Worm (Caenorhabditis elegans): ENCODE data around the gene F44F4.10.

The F44F4.10 gene

DNA sequence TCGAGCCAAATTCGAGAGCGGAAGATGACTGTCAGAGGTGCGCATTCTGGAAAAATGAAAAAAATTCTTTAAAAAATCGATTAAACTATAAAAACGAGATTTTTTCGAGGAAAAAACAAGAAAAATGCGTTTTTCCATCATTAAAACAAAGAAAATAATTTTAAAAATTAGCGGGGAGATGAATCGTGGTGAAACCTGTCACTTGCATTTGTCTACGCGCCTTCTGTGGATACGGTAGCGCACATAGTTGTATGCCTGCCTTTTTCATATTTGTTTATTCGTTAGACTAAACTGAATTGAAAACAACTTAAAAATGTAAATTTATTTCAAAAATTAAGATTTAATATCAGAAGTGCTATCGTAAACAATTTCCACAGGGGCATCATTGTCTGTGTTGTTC lies 32.7 kb downstream of the F44F4.10 start, which contains the start of gene egg-3:
egg-3 (minus strand) TSS at position 46 of the 400 bp plus-strand sequence.
- TF ChIP-seq F13C5.2 (tag; optimal IDR thresholded peaks at IDR 0.05): no peak
- no peak for TF ChIP-seq flt-1 (GFP tag; IDR thresholded peaks at IDR 0.05)
- TF ChIP-seq ceh-13 (GFP tag; optimal IDR thresholded peaks at IDR 0.05): no peak
- no peak for TF ChIP-seq tra-4 (tag; optimal IDR thresholded peaks at IDR 0.05)
- no peak for TF ChIP-seq hmg-4 (GFP tag; optimal IDR thresholded peaks at IDR 0.05)
- TF ChIP-seq B0310.2 (tag; optimal IDR thresholded peaks at IDR 0.05): no peak
- no peak for TF ChIP-seq ceh-36 (tag; optimal IDR thresholded peaks at IDR 0.05)
- no peak for TF ChIP-seq pes-1 (GFP tag; IDR thresholded peaks at IDR 0.05)
- no peak for TF ChIP-seq ets-7 (tag; optimal IDR thresholded peaks at IDR 0.05)
- no peak for TF ChIP-seq hnd-1 (tag; optimal IDR thresholded peaks at IDR 0.05)
- TF ChIP-seq scrt-1 (GFP tag; IDR thresholded peaks at IDR 0.05): no peak
- TF ChIP-seq hmbx-1 (tag; optimal IDR thresholded peaks at IDR 0.05): no peak
- no peak for TF ChIP-seq tbx-11 (GFP tag; IDR thresholded peaks at IDR 0.05)
- no peak for TF ChIP-seq tbx-37 (GFP tag; conservative IDR thresholded peaks at IDR 0.05)

DNA sequence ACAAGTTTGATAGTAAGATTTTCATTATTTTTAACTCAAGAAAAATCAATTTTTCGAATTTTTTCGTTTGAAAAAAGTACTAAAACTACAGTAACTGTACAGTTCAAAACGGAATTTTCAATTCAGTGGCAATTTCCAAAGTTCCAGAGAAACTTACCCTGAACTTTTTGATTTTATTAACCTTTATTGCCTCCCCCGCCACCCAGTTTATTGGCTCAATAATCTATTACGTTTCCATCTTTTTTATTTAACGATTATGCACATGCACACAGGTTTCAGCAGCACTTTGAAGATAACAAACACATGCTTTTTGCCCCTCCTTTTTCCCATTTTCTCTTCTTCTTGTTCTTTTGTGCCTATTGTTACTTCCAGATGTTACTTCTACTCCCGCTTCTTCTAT lies 36.4 kb downstream of the F44F4.10 start, which contains the start of gene lurp-1:
lurp-1 (plus strand) TSS at position 301 of the 400 bp plus-strand sequence.
- TF ChIP-seq ceh-36 (tag; optimal IDR thresholded peaks at IDR 0.05) (no peak), ceh-13 (GFP tag; optimal IDR thresholded peaks at IDR 0.05) (no peak), aly-1 (tag; optimal IDR thresholded peaks at IDR 0.05) (no peak), pes-1 (GFP tag; IDR thresholded peaks at IDR 0.05) (no peak)

DNA sequence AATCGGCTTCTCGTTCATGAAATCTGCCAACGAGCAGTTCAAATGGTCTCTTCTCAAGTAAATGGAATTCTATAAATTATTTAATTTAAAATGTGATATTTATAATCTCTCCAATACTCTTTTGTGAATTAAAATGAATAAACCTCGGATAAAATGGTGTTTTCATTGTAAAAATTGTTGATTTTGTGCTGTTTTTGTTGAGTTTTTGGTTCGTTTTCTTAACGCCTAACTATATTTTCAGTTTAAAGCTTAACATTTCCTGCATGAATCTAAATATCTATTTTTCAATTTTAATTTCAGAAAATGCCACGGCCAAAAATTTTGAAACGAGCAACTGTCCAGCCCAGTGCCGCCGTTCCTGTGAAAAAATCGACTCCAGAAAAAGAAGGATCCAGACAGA lies 43.4 kb downstream of the F44F4.10 start, which contains the start of gene orc-2:
orc-2 (plus strand) TSS at position 301 of the 400 bp plus-strand sequence.
- no peak for TF ChIP-seq hnd-1 (tag; optimal IDR thresholded peaks at IDR 0.05)
- TF ChIP-seq tbx-37 (GFP tag; conservative IDR thresholded peaks at IDR 0.05): no peak
- TF ChIP-seq tbx-11 (GFP tag; IDR thresholded peaks at IDR 0.05): no peak
- TF ChIP-seq aly-1 (tag; optimal IDR thresholded peaks at IDR 0.05): no peak
- no peak for TF ChIP-seq hmg-4 (GFP tag; optimal IDR thresholded peaks at IDR 0.05)
- no peak for TF ChIP-seq F13C5.2 (tag; optimal IDR thresholded peaks at IDR 0.05)
- no peak for TF ChIP-seq ama-1 (optimal IDR thresholded peaks at IDR 0.05)
- TF ChIP-seq hmbx-1 (tag; optimal IDR thresholded peaks at IDR 0.05): no peak
- no peak for TF ChIP-seq ets-7 (tag; optimal IDR thresholded peaks at IDR 0.05)

DNA sequence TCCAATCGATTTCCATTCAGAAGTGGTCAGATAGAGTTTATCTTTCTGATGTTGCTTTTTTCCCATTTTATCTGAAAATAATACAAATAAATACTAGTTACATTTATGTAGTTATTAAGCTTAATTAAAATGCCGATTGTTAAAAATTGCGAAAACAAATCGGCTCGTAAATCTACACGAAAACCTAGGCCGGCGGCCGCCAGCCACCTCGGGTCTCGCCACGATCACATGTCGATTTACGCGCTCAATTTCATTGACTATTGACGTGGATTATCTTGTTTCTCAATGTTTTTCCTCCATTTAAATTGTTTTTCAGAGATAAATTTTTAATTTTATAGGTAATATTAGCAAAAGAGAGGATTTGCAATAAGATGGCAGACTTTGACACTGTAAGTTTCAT lies 44.5 kb downstream of the F44F4.10 start, which contains the start of the genes cyn-4 and copz-1:
cyn-4 (minus strand) TSS at position 71 of the 400 bp plus-strand sequence.
copz-1 (plus strand) TSS at position 339 of the 400 bp plus-strand sequence.
- TF ChIP-seq tbx-37 (GFP tag; conservative IDR thresholded peaks at IDR 0.05) (peak; percentile 84), ets-7 (tag; optimal IDR thresholded peaks at IDR 0.05) (peak; percentile 27), pes-1 (GFP tag; IDR thresholded peaks at IDR 0.05) (peak; percentile 57; the same call in 1 of the 2 replicates), tbx-11 (GFP tag; IDR thresholded peaks at IDR 0.05) (no peak), ceh-13 (GFP tag; optimal IDR thresholded peaks at IDR 0.05) (no peak), flt-1 (GFP tag; IDR thresholded peaks at IDR 0.05) (no peak), tra-4 (tag; optimal IDR thresholded peaks at IDR 0.05) (no peak), aly-1 (tag; optimal IDR thresholded peaks at IDR 0.05) (no peak), scrt-1 (GFP tag; IDR thresholded peaks at IDR 0.05) (no peak), sea-1 (GFP tag; conservative IDR thresholded peaks at IDR 0.05) (no peak), F13C5.2 (tag; optimal IDR thresholded peaks at IDR 0.05) (peak; percentile 68), ama-1 (optimal IDR thresholded peaks at IDR 0.05) (no peak), hmg-4 (GFP tag; optimal IDR thresholded peaks at IDR 0.05) (peak; percentile 42), hnd-1 (tag; optimal IDR thresholded peaks at IDR 0.05) (no peak), B0310.2 (tag; optimal IDR thresholded peaks at IDR 0.05) (no peak), ceh-36 (tag; optimal IDR thresholded peaks at IDR 0.05) (no peak), hmbx-1 (tag; optimal IDR thresholded peaks at IDR 0.05) (no peak)

DNA sequence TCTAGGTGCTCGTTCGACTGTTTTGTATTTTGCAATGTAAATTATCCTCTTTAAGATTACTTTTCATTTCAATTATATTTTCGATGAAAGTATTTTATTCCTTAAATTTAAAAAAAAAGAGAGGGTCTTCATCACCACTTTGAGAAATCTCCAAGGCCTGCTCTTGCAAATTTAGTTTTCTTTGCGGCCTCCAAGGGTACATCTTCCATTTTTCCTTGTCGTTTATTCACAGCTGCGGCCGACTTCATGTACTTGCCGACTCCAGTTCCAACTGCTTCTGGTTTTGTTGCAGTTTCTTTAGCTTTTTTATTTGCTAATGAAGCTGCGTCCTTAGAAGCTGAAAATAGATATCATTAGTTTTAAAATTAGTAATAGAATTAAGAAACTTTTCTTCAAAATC lies 46.4 kb downstream of the F44F4.10 start:
- TF ChIP-seq hmg-4 (GFP tag; optimal IDR thresholded peaks at IDR 0.05) (no peak), ama-1 (optimal IDR thresholded peaks at IDR 0.05) (no peak), aly-1 (tag; optimal IDR thresholded peaks at IDR 0.05) (no peak), flt-1 (GFP tag; IDR thresholded peaks at IDR 0.05) (no peak), tbx-37 (GFP tag; conservative IDR thresholded peaks at IDR 0.05) (no peak), sea-1 (GFP tag; conservative IDR thresholded peaks at IDR 0.05) (no peak), tbx-11 (GFP tag; IDR thresholded peaks at IDR 0.05) (no peak), hmbx-1 (tag; optimal IDR thresholded peaks at IDR 0.05) (no peak), ceh-36 (tag; optimal IDR thresholded peaks at IDR 0.05) (no peak), ets-7 (tag; optimal IDR thresholded peaks at IDR 0.05) (no peak), scrt-1 (GFP tag; IDR thresholded peaks at IDR 0.05) (no peak), pes-1 (GFP tag; IDR thresholded peaks at IDR 0.05) (no peak), hnd-1 (tag; optimal IDR thresholded peaks at IDR 0.05) (no peak), ceh-13 (GFP tag; optimal IDR thresholded peaks at IDR 0.05) (no peak), F13C5.2 (tag; optimal IDR thresholded peaks at IDR 0.05) (no peak), tra-4 (tag; optimal IDR thresholded peaks at IDR 0.05) (no peak), B0310.2 (tag; optimal IDR thresholded peaks at IDR 0.05) (no peak)

DNA sequence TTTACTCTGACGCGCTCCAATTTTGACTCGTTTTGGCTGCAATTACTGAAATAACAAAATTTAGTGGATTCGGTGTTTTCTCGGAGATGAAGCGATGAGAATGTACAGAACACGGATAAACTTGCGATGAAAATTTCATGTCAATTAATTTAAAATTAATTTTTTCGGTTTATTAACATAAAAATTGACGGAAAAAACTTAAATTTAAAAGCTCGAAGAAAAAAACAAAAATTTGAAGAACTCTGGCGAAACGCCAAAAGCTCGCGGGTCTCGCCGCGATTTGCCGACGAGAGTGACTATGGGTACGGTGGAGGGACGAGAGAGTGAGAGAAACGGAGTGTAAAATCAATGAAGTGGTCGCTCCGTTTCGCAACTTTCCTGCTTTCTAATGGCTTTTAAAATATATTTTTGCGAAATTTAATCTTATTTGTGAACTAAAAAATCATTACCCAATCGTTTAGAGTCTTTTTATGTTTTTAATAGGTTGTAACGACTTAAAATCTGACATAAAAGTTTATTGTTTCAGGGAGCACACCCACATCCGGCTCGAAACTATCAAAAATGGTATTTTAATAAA lies 48.3 kb downstream of the F44F4.10 start, which contains the start of the genes gmps-1 and cap-2:
gmps-1 (minus strand) TSS at position 51 of the 577 bp plus-strand sequence.
cap-2 (plus strand) TSS at position 527 of the 577 bp plus-strand sequence.
- no peak for TF ChIP-seq tbx-37 (GFP tag; conservative IDR thresholded peaks at IDR 0.05)
- TF ChIP-seq sea-1 (GFP tag; conservative IDR thresholded peaks at IDR 0.05): 0 out of 2 replicates have a peak, but pooled peaks have one; percentile 17
- no peak for TF ChIP-seq ceh-13 (GFP tag; optimal IDR thresholded peaks at IDR 0.05)
- TF ChIP-seq flt-1 (GFP tag; IDR thresholded peaks at IDR 0.05): peak; percentile 9; the same call in 1 of the 2 replicates
- peak; percentile 88 for TF ChIP-seq F13C5.2 (tag; optimal IDR thresholded peaks at IDR 0.05)
- TF ChIP-seq pes-1 (GFP tag; IDR thresholded peaks at IDR 0.05): peak; percentile 61

DNA sequence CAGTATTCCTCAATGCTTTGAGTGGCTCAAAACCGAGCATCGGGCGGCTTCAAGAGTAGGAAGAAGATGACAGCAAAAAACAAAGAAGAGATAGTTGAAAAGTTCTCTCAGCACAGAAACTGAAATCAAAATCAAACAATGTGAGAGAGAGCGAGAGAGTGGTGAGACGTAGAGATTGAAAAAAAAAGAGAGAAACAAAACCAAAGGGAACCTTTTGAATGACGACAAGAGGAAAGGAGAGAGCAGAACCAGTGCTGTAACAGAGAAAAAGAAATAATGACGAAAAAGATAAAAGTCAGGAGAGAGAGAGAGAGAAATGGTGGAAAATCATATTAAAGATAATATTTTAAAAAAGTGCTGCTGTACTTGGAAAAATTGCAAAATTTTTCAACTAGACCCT lies 49.9 kb downstream of the F44F4.10 start:
- TF ChIP-seq ets-7 (tag; optimal IDR thresholded peaks at IDR 0.05) (no peak), B0310.2 (tag; optimal IDR thresholded peaks at IDR 0.05) (no peak), sea-1 (GFP tag; conservative IDR thresholded peaks at IDR 0.05) (no peak), ceh-36 (tag; optimal IDR thresholded peaks at IDR 0.05) (no peak), tbx-37 (GFP tag; conservative IDR thresholded peaks at IDR 0.05) (no peak), flt-1 (GFP tag; IDR thresholded peaks at IDR 0.05) (no peak), pes-1 (GFP tag; IDR thresholded peaks at IDR 0.05) (no peak), F13C5.2 (tag; optimal IDR thresholded peaks at IDR 0.05) (no peak), scrt-1 (GFP tag; IDR thresholded peaks at IDR 0.05) (no peak), ceh-13 (GFP tag; optimal IDR thresholded peaks at IDR 0.05) (no peak), ama-1 (optimal IDR thresholded peaks at IDR 0.05) (no peak), tra-4 (tag; optimal IDR thresholded peaks at IDR 0.05) (no peak), hmbx-1 (tag; optimal IDR thresholded peaks at IDR 0.05) (no peak), aly-1 (tag; optimal IDR thresholded peaks at IDR 0.05) (no peak)
